Fruit fly (Drosophila melanogaster) whole organism: ENCODE measurements around the gene Vha100-5.

Source experiments
- pan ChIP-seq: fragments of >200 bp; optimal IDR thresholded peaks from 2 replicates; lab custom pipeline; 2017
- psq ChIP-seq: fragments of >200 bp; optimal IDR thresholded peaks from 2 replicates; lab custom pipeline; 2017

dm6 chr2L:11792265-11792664, 53.5 kb downstream of the Vha100-5 start, which contains the start of gene Tsp33B:
- TF ChIP-seq psq (lab: Kevin White, UChicago), result no peak
- TF ChIP-seq pan (lab: Kevin White, UChicago), result no peak
